Fruit fly (Drosophila melanogaster): ENCODE results near the gene CG43850.
A peak's percentile ranks its signal among the peaks of the same experiment; 100 is the strongest.

CG43850 gene

DNA sequence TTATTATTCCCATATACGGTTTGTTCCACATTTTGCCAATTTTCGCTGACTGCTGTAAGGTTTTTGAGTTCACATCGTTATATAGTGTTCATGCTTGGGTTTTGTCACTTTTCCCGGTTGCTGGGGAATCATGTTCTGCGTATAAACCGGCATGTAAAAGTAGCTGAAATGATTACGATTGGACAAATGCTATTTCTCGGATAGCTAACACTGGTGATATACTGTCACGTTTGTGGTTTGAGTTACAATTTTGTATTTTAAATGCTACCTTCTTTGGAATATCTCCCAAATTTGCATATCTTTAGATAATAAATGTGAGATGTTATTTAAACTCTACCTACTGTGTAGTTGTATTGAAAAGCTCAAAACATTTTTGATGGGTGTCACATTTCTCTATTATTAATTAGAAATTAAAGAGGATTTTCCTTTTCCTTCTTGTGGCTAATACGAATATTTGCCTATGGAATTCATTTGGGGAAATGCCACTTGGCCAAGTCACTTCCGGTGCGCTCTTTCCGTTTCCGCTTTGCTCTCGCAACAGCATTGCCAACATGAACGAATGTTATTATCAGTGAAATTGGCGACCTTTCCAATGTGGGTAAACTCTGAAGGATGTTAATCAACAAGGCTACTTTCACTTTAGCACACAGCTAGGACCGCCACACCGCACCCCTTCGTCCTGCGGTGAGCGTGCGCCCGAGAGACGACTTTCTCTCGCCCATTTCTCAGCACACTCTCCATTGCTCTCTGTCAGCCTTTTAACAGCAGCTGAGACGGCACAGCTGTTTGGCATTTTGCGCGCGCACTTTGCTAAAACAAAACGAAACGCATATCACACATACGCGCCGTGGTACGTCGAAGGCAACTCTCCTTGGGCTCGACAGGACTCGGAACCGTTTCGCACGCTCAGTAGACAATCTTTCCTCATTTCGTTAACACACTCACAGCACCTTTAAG lies at the start of gene CG43850, which contains the start of the genes CG16956 and CG42784:
Gene CG43850 (plus strand): TSS at position 907 of the 957 bp plus-strand sequence.
Gene CG16956 (minus strand): TSS at position 51 of the 957 bp plus-strand sequence.
Gene CG42784 (plus strand): TSS at position 907 of the 957 bp plus-strand sequence.
- TF ChIP-seq CG6808 (GFP tag; optimal IDR thresholded peaks at IDR 0.05): peak; percentile 27
- TF ChIP-seq cyc (GFP tag; optimal IDR thresholded peaks at IDR 0.05): no peak
- peak in 1 of 2 experiments; percentile 34 for TF ChIP-seq ss (GFP tag; optimal IDR thresholded peaks at IDR 0.05)
- TF ChIP-seq achi (GFP tag; optimal IDR thresholded peaks at IDR 0.05): peak; percentile 17
- peak; percentile 7 for TF ChIP-seq Eip75B (GFP tag; optimal IDR thresholded peaks at IDR 0.05)
- peak; percentile 57 for TF ChIP-seq Eip78C (GFP tag)
- TF ChIP-seq salr (GFP tag; optimal IDR thresholded peaks at IDR 0.05): peak in 1 of 2 experiments; percentile 14
- peak; percentile 2 for TF ChIP-seq CG34406 (GFP tag; optimal IDR thresholded peaks at IDR 0.05)
- TF ChIP-seq fd59A (GFP tag; optimal IDR thresholded peaks at IDR 0.05): peak; percentile 10
- peak; percentile 15 for TF ChIP-seq svp (GFP tag)
- TF ChIP-seq pdm3 (GFP tag; optimal IDR thresholded peaks at IDR 0.05): no peak

DNA sequence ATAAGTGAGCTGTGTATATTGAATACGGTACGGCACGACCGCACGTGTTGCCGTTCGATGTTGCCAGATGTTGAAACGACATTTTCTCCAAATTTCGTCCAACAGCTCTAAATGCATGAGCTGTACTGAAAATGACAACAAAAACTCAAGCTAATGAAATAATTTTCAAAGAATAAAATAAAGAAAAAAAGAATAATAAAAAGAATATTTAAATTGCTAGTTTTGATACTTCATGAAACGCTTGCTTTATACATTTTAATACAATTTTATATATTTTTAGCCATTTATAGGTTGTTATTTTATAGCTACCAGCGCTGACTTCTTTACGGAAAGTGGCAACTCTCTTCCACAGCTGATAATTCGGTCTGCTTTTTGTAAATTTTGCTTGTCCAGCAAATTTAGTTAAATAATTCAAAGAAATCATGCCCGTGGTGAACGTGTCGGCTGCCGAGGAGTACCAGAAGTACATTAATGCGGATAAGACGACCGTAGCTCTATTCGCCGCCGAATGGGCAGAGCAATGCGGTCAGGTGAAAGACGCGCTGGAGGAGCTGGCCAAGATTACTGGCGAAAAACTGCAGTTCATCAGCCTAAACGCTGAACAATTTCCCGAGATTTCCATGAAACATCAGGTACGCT lies 49.0 kb upstream of the CG43850 start, which contains the start of the genes Nnp-1 and Grx3:
Gene Nnp-1 (minus strand): TSS at position 81 of the 639 bp plus-strand sequence.
Gene Grx3 (plus strand): TSS at position 339 of the 639 bp plus-strand sequence.
- TF ChIP-seq Ets21C (GFP tag; optimal IDR thresholded peaks at IDR 0.05): peak; percentile 20
- TF ChIP-seq CG8119 (GFP tag; IDR thresholded peaks at IDR 0.05): no peak
- TF ChIP-seq acj6 (GFP tag; optimal IDR thresholded peaks at IDR 0.05): peak; percentile 59
- TF ChIP-seq fd59A (GFP tag; optimal IDR thresholded peaks at IDR 0.05): no peak
- no peak for TF ChIP-seq Hr38 (GFP tag; optimal IDR thresholded peaks at IDR 0.05)
- peak; percentile 32; the same call in 1 of the 3 replicates for TF ChIP-seq eg (GFP tag; IDR thresholded peaks at IDR 0.05)
- TF ChIP-seq CG34406 (GFP tag; optimal IDR thresholded peaks at IDR 0.05): peak; percentile 43
- no peak for TF ChIP-seq ss (GFP tag; optimal IDR thresholded peaks at IDR 0.05)
- TF ChIP-seq CG3032 (tag; optimal IDR thresholded peaks at IDR 0.05): no peak
- peak; percentile 45 for TF ChIP-seq Hr39 (GFP tag; optimal IDR thresholded peaks at IDR 0.05)
- peak; percentile 75 for TF ChIP-seq CG1621 (tag; optimal IDR thresholded peaks at IDR 0.05)
- no peak for TF ChIP-seq CG6854 (GFP tag; optimal IDR thresholded peaks at IDR 0.05)
- TF ChIP-seq CG8319 (GFP tag; optimal IDR thresholded peaks at IDR 0.05): peak; percentile 22
- peak; percentile 35 for TF ChIP-seq cyc (GFP tag; optimal IDR thresholded peaks at IDR 0.05)
- peak; percentile 57 for TF ChIP-seq CG10631 (GFP tag; optimal IDR thresholded peaks at IDR 0.05)
- TF ChIP-seq lz (GFP tag; optimal IDR thresholded peaks at IDR 0.05): peak; percentile 48
- peak; percentile 27 for TF ChIP-seq CG31627 (GFP tag; optimal IDR thresholded peaks at IDR 0.05)
- no peak for TF ChIP-seq pdm3 (GFP tag; optimal IDR thresholded peaks at IDR 0.05)
- no peak for TF ChIP-seq CG6808 (GFP tag; optimal IDR thresholded peaks at IDR 0.05)
- TF ChIP-seq CG11902 (GFP tag; optimal IDR thresholded peaks at IDR 0.05): peak; percentile 26
- no peak for TF ChIP-seq fd85E (GFP tag; optimal IDR thresholded peaks at IDR 0.05)
- TF ChIP-seq Sox15 (GFP tag; optimal IDR thresholded peaks at IDR 0.05): peak; percentile 20
- TF ChIP-seq Smox (GFP tag; optimal IDR thresholded peaks at IDR 0.05): peak; percentile 39
- TF ChIP-seq achi (GFP tag; optimal IDR thresholded peaks at IDR 0.05): peak; percentile 52
- TF ChIP-seq CG32006 (GFP tag; optimal IDR thresholded peaks at IDR 0.05): no peak

DNA sequence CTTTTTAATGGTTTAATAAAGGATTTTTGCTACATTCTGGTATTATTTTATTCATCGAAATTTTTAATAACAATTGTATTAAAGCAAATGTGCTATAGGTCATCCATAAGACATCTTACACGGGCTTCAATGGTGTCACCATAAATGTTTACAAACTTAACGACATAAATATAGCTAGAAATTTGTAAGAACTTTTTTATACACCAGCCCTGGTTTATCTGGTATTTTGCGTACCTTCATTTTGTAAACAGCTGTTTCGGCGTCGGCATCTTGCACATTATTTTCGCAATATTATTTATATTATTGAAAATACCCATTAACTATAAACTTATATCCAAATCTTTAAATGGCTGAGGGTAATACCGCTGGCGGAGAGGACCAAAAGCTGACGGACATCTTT lies 47.9 kb upstream of the CG43850 start, which contains the start of gene Tap42:
Gene Tap42 (plus strand): TSS at position 240 of the 400 bp plus-strand sequence.
- TF ChIP-seq CG6276 (GFP tag; optimal IDR thresholded peaks at IDR 0.05) (no peak), dac (GFP tag; optimal IDR thresholded peaks at IDR 0.05) (no peak), Eip78C (GFP tag) (peak; percentile 79), fkh (GFP tag; optimal IDR thresholded peaks at IDR 0.05) (no peak), CG31627 (GFP tag; optimal IDR thresholded peaks at IDR 0.05) (no peak), Eip93F (GFP tag; optimal IDR thresholded peaks at IDR 0.05) (peak; percentile 34), CG6808 (GFP tag; optimal IDR thresholded peaks at IDR 0.05) (no peak), Hr4 (GFP tag; optimal IDR thresholded peaks at IDR 0.05) (peak; percentile 25), CG7368 (GFP tag; optimal IDR thresholded peaks at IDR 0.05) (no peak), lz (GFP tag; optimal IDR thresholded peaks at IDR 0.05) (peak; percentile 5), Smox (GFP tag; optimal IDR thresholded peaks at IDR 0.05) (peak; percentile 37), salr (GFP tag; optimal IDR thresholded peaks at IDR 0.05) (no peak), esn (GFP tag; optimal IDR thresholded peaks at IDR 0.05) (peak; percentile 45), CG8319 (GFP tag; optimal IDR thresholded peaks at IDR 0.05) (no peak), Sox102F (GFP tag; optimal IDR thresholded peaks at IDR 0.05) (no peak), fd59A (GFP tag; optimal IDR thresholded peaks at IDR 0.05) (no peak), cyc (GFP tag; optimal IDR thresholded peaks at IDR 0.05) (peak; percentile 9), acj6 (GFP tag; optimal IDR thresholded peaks at IDR 0.05) (peak; percentile 24), CG3919 (GFP tag; optimal IDR thresholded peaks at IDR 0.05) (no peak), CG3032 (tag; optimal IDR thresholded peaks at IDR 0.05) (peak; percentile 3), CG6163 (GFP tag; IDR thresholded peaks at IDR 0.05) (no peak), pdm3 (GFP tag; optimal IDR thresholded peaks at IDR 0.05) (peak; percentile 25)

All from whole organism, prepupa.